Worm (Caenorhabditis elegans) whole organism, early embryonic: ENCODE results near the gene M01B2.12.
"Not testable (repeated sequence)": the region's sequence is repeated elsewhere in the genome, so short reads cannot be mapped to it uniquely, and the experiment has no call there.

Experiments
- B0310.2 ChIP-seq: sonication (generic microtip); optimal IDR thresholded peaks from 2 replicates; lab custom pipeline; 2016; ENCODE audit warnings: mild to moderate bottlenecking, missing genetic modification characterization, missing compliant biosample characterization
- F13C5.2 ChIP-seq: sonication (generic microtip); optimal IDR thresholded peaks from 2 replicates; lab custom pipeline; 2017; ENCODE audit warnings: mild to moderate bottlenecking, missing genetic modification characterization, inconsistent platforms, missing compliant biosample characterization
- aly-1 ChIP-seq: sonication (generic microtip); optimal IDR thresholded peaks from 2 replicates; lab custom pipeline; 2016; ENCODE audit warnings: missing genetic modification characterization, missing compliant biosample characterization
- ama-1 ChIP-seq: fragments of 150-350 bp; optimal IDR thresholded peaks from 2 replicates; lab custom pipeline; 2014
- ceh-13 ChIP-seq: fragments of 200-800 bp; sonication (Bioruptor generic); optimal IDR thresholded peaks from 2 replicates; lab custom pipeline; 2018; ENCODE audit warnings: mild to moderate bottlenecking, missing genetic modification characterization, missing compliant biosample characterization
- ceh-36 ChIP-seq: sonication (generic microtip); optimal IDR thresholded peaks from 2 replicates; lab custom pipeline; 2016; ENCODE audit warnings: missing genetic modification characterization, inconsistent platforms, missing compliant biosample characterization
- ets-7 ChIP-seq: sonication (generic microtip); optimal IDR thresholded peaks from 2 replicates; lab custom pipeline; 2016; ENCODE audit warnings: missing genotype, missing genetic modification characterization, missing compliant biosample characterization
- flt-1 ChIP-seq: fragments of 200-800 bp; sonication (Bioruptor generic); IDR thresholded peaks from 2 replicates; pipeline ENCODE4 v1.3.6; 2022; ENCODE audit warnings: missing genetic modification characterization, missing compliant biosample characterization
- hmbx-1 ChIP-seq: sonication (generic microtip); optimal IDR thresholded peaks from 2 replicates; lab custom pipeline; 2016; ENCODE audit warnings: mild to moderate bottlenecking, missing genetic modification characterization, missing compliant biosample characterization
- hmg-4 ChIP-seq: fragments of 200-800 bp; sonication (Bioruptor generic); optimal IDR thresholded peaks from 2 replicates; lab custom pipeline; 2018; ENCODE audit warnings: mild to moderate bottlenecking, missing genetic modification characterization, missing compliant biosample characterization
- hnd-1 ChIP-seq: sonication (generic microtip); optimal IDR thresholded peaks from 2 replicates; lab custom pipeline; 2016; ENCODE audit warnings: missing genetic modification characterization, missing compliant biosample characterization
- pes-1 ChIP-seq: fragments of 200-800 bp; sonication (Bioruptor generic); IDR thresholded peaks from 2 replicates; pipeline ENCODE4 v1.3.6; 2022; ENCODE audit warnings: missing genetic modification reagents, missing genetic modification characterization, missing compliant biosample characterization
- scrt-1 ChIP-seq: fragments of 200-800 bp; sonication (Bioruptor generic); IDR thresholded peaks from 2 replicates; pipeline ENCODE4 v1.3.6; 2022; ENCODE audit warnings: missing genetic modification characterization, missing compliant biosample characterization
- sea-1 ChIP-seq: fragments of 200-800 bp; sonication (Bioruptor generic); conservative IDR thresholded peaks from 2 replicates; pipeline ENCODE4 v1.3.6; 2022; ENCODE audit warnings: missing genetic modification characterization, missing compliant biosample characterization
- tbx-11 ChIP-seq: fragments of 200-800 bp; sonication (Bioruptor generic); IDR thresholded peaks from 2 replicates; pipeline ENCODE4 v1.3.6; 2022; ENCODE audit warnings: missing genetic modification characterization, missing compliant biosample characterization
- tbx-37 ChIP-seq: fragments of 200-800 bp; sonication (Bioruptor generic); conservative IDR thresholded peaks from 2 replicates; pipeline ENCODE4 v1.3.6; 2022; ENCODE audit warnings: missing genetic modification reagents, missing genetic modification characterization, missing compliant biosample characterization
- tra-4 ChIP-seq: sonication (generic microtip); optimal IDR thresholded peaks from 2 replicates; lab custom pipeline; 2017; ENCODE audit warnings: missing genetic modification characterization, missing compliant biosample characterization

The M01B2.12 gene

ce11 chrV:15259049-15259448, 5.0 kb downstream of the M01B2.12 start, which contains the start of gene srsx-37:
Gene srsx-37 (minus strand): TSS chrV:15259149.
- TF ChIP-seq sea-1 (GFP tag; lab: Robert Waterston, UW) (no peak), ceh-36 (tag; lab: Kevin White, UChicago) (no peak)

- TF ChIP-seq ama-1 (lab: Kevin White, UChicago); flt-1 (GFP tag; lab: Robert Waterston, UW); aly-1 (tag; lab: Kevin White, UChicago): not testable (repeated sequence)
Measured at ce11 chrV:15256669-15257068, 7.4 kb downstream of the M01B2.12 start, which contains the start of gene srsx-39. Gene srsx-39 (minus strand): TSS chrV:15256769.

- no peak for TF ChIP-seq tra-4 (tag; lab: Kevin White, UChicago)
- no peak for TF ChIP-seq aly-1 (tag; lab: Kevin White, UChicago)
- no peak for TF ChIP-seq sea-1 (GFP tag; lab: Robert Waterston, UW)
- no peak for TF ChIP-seq ama-1 (lab: Kevin White, UChicago)
- no peak for TF ChIP-seq ceh-36 (tag; lab: Kevin White, UChicago)
- TF ChIP-seq scrt-1 (GFP tag; lab: Robert Waterston, UW) = no peak
- no peak for TF ChIP-seq ets-7 (tag; lab: Kevin White, UChicago)
- TF ChIP-seq hnd-1 = no peak
- TF ChIP-seq pes-1 (GFP tag; lab: Robert Waterston, UW) = no peak
- TF ChIP-seq B0310.2 (tag; lab: Kevin White, UChicago) = no peak
- no peak for TF ChIP-seq F13C5.2
- TF ChIP-seq flt-1 (GFP tag; lab: Robert Waterston, UW) = no peak
- no peak for TF ChIP-seq tbx-11
- TF ChIP-seq hmbx-1 = no peak
- no peak for TF ChIP-seq hmg-4 (GFP tag; lab: Kevin White, UChicago)
Measured at ce11 chrV:15253529-15253928, 10.5 kb downstream of the M01B2.12 start, which contains the start of gene srbc-75. Gene srbc-75 (plus strand): TSS chrV:15253829.

ce11 chrV:15252082-15252481, 11.9 kb downstream of the M01B2.12 start, which contains the start of gene srbc-76:
Gene srbc-76 (plus strand): TSS chrV:15252382.
- TF ChIP-seq pes-1 (GFP tag; lab: Robert Waterston, UW) = no peak
- no peak for TF ChIP-seq sea-1 (GFP tag; lab: Robert Waterston, UW)
- no peak for TF ChIP-seq flt-1 (GFP tag; lab: Robert Waterston, UW)
- TF ChIP-seq scrt-1 (GFP tag; lab: Robert Waterston, UW) = no peak
- TF ChIP-seq tra-4 (tag; lab: Kevin White, UChicago) = no peak
- no peak for TF ChIP-seq tbx-11
- TF ChIP-seq hnd-1 = no peak
- no peak for TF ChIP-seq B0310.2 (tag; lab: Kevin White, UChicago)
- no peak for TF ChIP-seq tbx-37 (GFP tag; lab: Robert Waterston, UW)
- TF ChIP-seq aly-1 (tag; lab: Kevin White, UChicago) = no peak
- TF ChIP-seq hmbx-1 = no peak
- no peak for TF ChIP-seq ets-7 (tag; lab: Kevin White, UChicago)
- no peak for TF ChIP-seq ceh-13 (GFP tag; lab: Kevin White, UChicago)
- TF ChIP-seq F13C5.2 = no peak
- no peak for TF ChIP-seq ama-1 (lab: Kevin White, UChicago)
- TF ChIP-seq ceh-36 (tag; lab: Kevin White, UChicago) = no peak

- not testable (repeated sequence) for TF ChIP-seq flt-1 (GFP tag; lab: Robert Waterston, UW); hnd-1; sea-1 (GFP tag; lab: Robert Waterston, UW)
Measured at ce11 chrV:15250304-15250703, 13.7 kb downstream of the M01B2.12 start, which contains the start of gene srd-28. Gene srd-28 (plus strand): TSS chrV:15250604.

- no peak for TF ChIP-seq flt-1 (GFP tag; lab: Robert Waterston, UW)
- no peak for TF ChIP-seq pes-1 (GFP tag; lab: Robert Waterston, UW)
- TF ChIP-seq B0310.2 (tag; lab: Kevin White, UChicago) = no peak
- no peak for TF ChIP-seq hmg-4 (GFP tag; lab: Kevin White, UChicago)
- TF ChIP-seq hnd-1 = no peak
- TF ChIP-seq aly-1 (tag; lab: Kevin White, UChicago) = no peak
- TF ChIP-seq ama-1 (lab: Kevin White, UChicago) = no peak
- TF ChIP-seq sea-1 (GFP tag; lab: Robert Waterston, UW) = no peak
- no peak for TF ChIP-seq ceh-13 (GFP tag; lab: Kevin White, UChicago)
- no peak for TF ChIP-seq tbx-37 (GFP tag; lab: Robert Waterston, UW)
- no peak for TF ChIP-seq F13C5.2
- TF ChIP-seq hmbx-1 = no peak
- TF ChIP-seq ceh-36 (tag; lab: Kevin White, UChicago) = no peak
- no peak for TF ChIP-seq tra-4 (tag; lab: Kevin White, UChicago)
Measured at ce11 chrV:15244456-15244855, 19.6 kb downstream of the M01B2.12 start, which contains the start of gene kin-30. Gene kin-30 (plus strand): TSS chrV:15244756.

- TF ChIP-seq F13C5.2 = no peak
- TF ChIP-seq flt-1 (GFP tag; lab: Robert Waterston, UW) = no peak
- no peak for TF ChIP-seq hmg-4 (GFP tag; lab: Kevin White, UChicago)
- no peak for TF ChIP-seq ets-7 (tag; lab: Kevin White, UChicago)
- no peak for TF ChIP-seq tbx-37 (GFP tag; lab: Robert Waterston, UW)
- TF ChIP-seq ceh-36 (tag; lab: Kevin White, UChicago) = no peak
- no peak for TF ChIP-seq ama-1 (lab: Kevin White, UChicago)
- no peak for TF ChIP-seq tra-4 (tag; lab: Kevin White, UChicago)
- TF ChIP-seq hmbx-1 = no peak
- TF ChIP-seq scrt-1 (GFP tag; lab: Robert Waterston, UW) = no peak
- TF ChIP-seq pes-1 (GFP tag; lab: Robert Waterston, UW) = no peak
Measured at ce11 chrV:15241259-15241658, 22.8 kb downstream of the M01B2.12 start, which contains the start of gene chil-12. Gene chil-12 (plus strand): TSS chrV:15241559.

- TF ChIP-seq ama-1 (lab: Kevin White, UChicago) = no peak
Measured at ce11 chrV:15240215-15240614, 23.8 kb downstream of the M01B2.12 start, which contains the start of gene srw-11. Gene srw-11 (minus strand): TSS chrV:15240315.
